Worm (Caenorhabditis elegans) whole organism, young adult: Measurements from ENCODE around the gene C25H3.1.

Experiments
- C06A6.2 ChIP-seq: fragments of 200-800 bp; sonication (Bioruptor generic); conservative IDR thresholded peaks from 2 replicates; pipeline ENCODE4 v1.3.6; 2022; ENCODE audit warnings: missing genetic modification characterization, missing compliant biosample characterization
- C17E4.6 ChIP-seq: fragments of 200-800 bp; sonication (Bioruptor generic); IDR thresholded peaks from 2 replicates; pipeline ENCODE4 v1.3.6; 2022; ENCODE audit warnings: missing genetic modification reagents, missing genetic modification characterization, missing compliant biosample characterization
- F10E7.11 ChIP-seq: sonication (generic microtip); optimal IDR thresholded peaks from 2 replicates; lab custom pipeline; 2017; ENCODE audit warnings: mild to moderate bottlenecking, missing genetic modification characterization, moderate library complexity, missing compliant biosample characterization
- F39B2.1 ChIP-seq: fragments of 200-800 bp; sonication (Bioruptor generic); IDR thresholded peaks from 2 replicates; pipeline ENCODE4 v1.3.6; 2022; ENCODE audit warnings: missing genetic modification reagents, missing genetic modification characterization, missing compliant biosample characterization
- F57A8.1 ChIP-seq: fragments of 200-800 bp; sonication (Bioruptor generic); optimal IDR thresholded peaks from 2 replicates; lab custom pipeline; 2018; ENCODE audit warnings: mild to moderate bottlenecking, missing genetic modification characterization, moderate library complexity, missing compliant biosample characterization
- Y53G8AR.9 ChIP-seq: fragments of 200-800 bp; sonication (Bioruptor generic); conservative IDR thresholded peaks from 2 replicates; pipeline ENCODE4 v1.3.6; 2022; ENCODE audit warnings: missing genetic modification reagents, missing genetic modification characterization, missing compliant biosample characterization
- akir-1 ChIP-seq: fragments of 200-800 bp; sonication (Bioruptor generic); optimal IDR thresholded peaks from 2 replicates; lab custom pipeline; 2018; ENCODE audit warnings: mild to moderate bottlenecking, missing genetic modification characterization, moderate library complexity, missing compliant biosample characterization
- ccch-3 ChIP-seq: fragments of 200-800 bp; sonication (Bioruptor generic); optimal IDR thresholded peaks from 2 replicates; lab custom pipeline; 2018; ENCODE audit warnings: mild to moderate bottlenecking, missing genetic modification characterization, missing compliant biosample characterization
- cebp-1 ChIP-seq, 2 experiments: fragments of 200-800 bp in 1 of 2; sonication (Bioruptor generic) in 1 of 2; sonication (generic microtip) in 1 of 2; IDR thresholded peaks in 1 of 2; optimal IDR thresholded peaks in 1 of 2; 2 replicates each; pipeline versions ENCODE4 v1.3.6 to Lab custom; 2017 to 2022; ENCODE audit warnings: missing compliant biosample characterization in 2 of 2, missing genetic modification characterization in 2 of 2, mild to moderate bottlenecking in 1 of 2, missing genetic modification reagents in 1 of 2, moderate library complexity in 1 of 2
- ceh-100 ChIP-seq: fragments of 200-800 bp; sonication (Bioruptor generic); IDR thresholded peaks from 2 replicates; pipeline ENCODE4 v1.3.6; 2022; ENCODE audit warnings: missing genetic modification reagents, missing genetic modification characterization, missing compliant biosample characterization
- dpff-1 ChIP-seq: sonication (generic microtip); optimal IDR thresholded peaks from 2 replicates; lab custom pipeline; 2017; ENCODE audit warnings: mild to moderate bottlenecking, missing genetic modification characterization, missing compliant biosample characterization
- egrh-3 ChIP-seq: fragments of 200-800 bp; sonication (Bioruptor generic); IDR thresholded peaks from 2 replicates; pipeline ENCODE4 v1.3.6; 2022; ENCODE audit warnings: missing genetic modification reagents, missing genetic modification characterization, missing compliant biosample characterization
- ekl-4 ChIP-seq: fragments of 200-800 bp; sonication (Bioruptor generic); IDR thresholded peaks from 2 replicates; pipeline ENCODE4 v1.3.6; 2022; ENCODE audit warnings: missing genetic modification reagents, missing genetic modification characterization, missing compliant biosample characterization
- gei-17 ChIP-seq: fragments of 200-800 bp; sonication (Bioruptor generic); optimal IDR thresholded peaks from 2 replicates; lab custom pipeline; 2018; ENCODE audit warnings: mild to moderate bottlenecking, missing genetic modification characterization, missing compliant biosample characterization
- him-1 ChIP-seq: sonication (generic microtip); optimal IDR thresholded peaks from 2 replicates; lab custom pipeline; 2016; ENCODE audit warnings: missing genotype, missing genetic modification reagents, missing genetic modification characterization, missing compliant biosample characterization
- hlh-12 ChIP-seq: sonication (generic microtip); optimal IDR thresholded peaks from 2 replicates; lab custom pipeline; 2016; ENCODE audit warnings: missing genetic modification characterization, missing compliant biosample characterization
- hrde-1 ChIP-seq: sonication (generic microtip); optimal IDR thresholded peaks from 2 replicates; lab custom pipeline; 2016; ENCODE audit warnings: missing genetic modification characterization, mild to moderate bottlenecking, missing compliant biosample characterization, moderate library complexity, missing genotype, missing genetic modification reagents, borderline replicate concordance
- hsf-1 ChIP-seq: fragments of 200-800 bp; sonication (Bioruptor generic); IDR thresholded peaks from 2 replicates; pipeline ENCODE4 v1.3.6; 2022; ENCODE audit warnings: missing genetic modification reagents, missing genetic modification characterization, missing compliant biosample characterization
- let-607 ChIP-seq, 2 experiments: fragments of 200-800 bp in 1 of 2; sonication (Bioruptor generic) in 1 of 2; sonication (generic microtip) in 1 of 2; optimal IDR thresholded peaks; 2 replicates each; lab custom pipeline; 2016 to 2018; ENCODE audit warnings: mild to moderate bottlenecking in 2 of 2, missing compliant biosample characterization in 2 of 2, missing genetic modification characterization in 2 of 2, moderate library complexity in 2 of 2, missing genotype in 1 of 2
- lin-35 ChIP-seq, 3 experiments: fragments of 150-350 bp in 2 of 3; sonication (generic microtip) in 1 of 3; optimal IDR thresholded peaks; 2 replicates each; lab custom pipeline; 2014 to 2018; ENCODE audit warnings: missing biosample characterization in 3 of 3, missing genetic modification characterization in 3 of 3, missing genetic modification reagents in 3 of 3
- lin-54 ChIP-seq: fragments of 200-800 bp; sonication (Bioruptor generic); optimal IDR thresholded peaks from 2 replicates; lab custom pipeline; 2018; ENCODE audit warnings: mild to moderate bottlenecking, missing genetic modification characterization, missing compliant biosample characterization
- mel-28 ChIP-seq: sonication (generic microtip); optimal IDR thresholded peaks from 2 replicates; lab custom pipeline; 2016; ENCODE audit warnings: borderline replicate concordance, mild to moderate bottlenecking, missing genetic modification characterization, missing compliant biosample characterization
- nfyb-1 ChIP-seq: fragments of 200-800 bp; sonication (Bioruptor generic); IDR thresholded peaks from 2 replicates; pipeline ENCODE4 v1.3.6; 2022; ENCODE audit warnings: missing genetic modification reagents, missing genetic modification characterization, missing compliant biosample characterization
- nhr-120 ChIP-seq: fragments of 200-800 bp; sonication (Bioruptor generic); IDR thresholded peaks from 2 replicates; pipeline ENCODE4 v1.3.6; 2022; ENCODE audit warnings: missing genetic modification characterization, missing compliant biosample characterization
- nhr-80 ChIP-seq: sonication (generic microtip); optimal IDR thresholded peaks from 2 replicates; lab custom pipeline; 2016; ENCODE audit warnings: missing genetic modification characterization, missing compliant biosample characterization
- rcor-1 ChIP-seq: fragments of 200-800 bp; sonication (Bioruptor generic); IDR thresholded peaks from 2 replicates; pipeline ENCODE4 v1.3.6; 2022; ENCODE audit warnings: missing genetic modification reagents, missing genetic modification characterization, missing compliant biosample characterization
- sdz-38 ChIP-seq: sonication (generic microtip); optimal IDR thresholded peaks from 2 replicates; lab custom pipeline; 2016; ENCODE audit warnings: missing genotype, missing genetic modification characterization, missing compliant biosample characterization
- snpc-1.1 ChIP-seq: sonication (generic microtip); optimal IDR thresholded peaks from 2 replicates; lab custom pipeline; 2017; ENCODE audit warnings: missing genetic modification characterization, mild to moderate bottlenecking, missing compliant biosample characterization, antibody characterized with exemption, moderate library complexity, missing genotype, missing genetic modification reagents; ENCODE audit not compliant: insufficient read depth
- snpc-1.3 ChIP-seq: sonication (generic microtip); optimal IDR thresholded peaks from 2 replicates; lab custom pipeline; 2017; ENCODE audit warnings: missing genetic modification characterization, mild to moderate bottlenecking, missing compliant biosample characterization, antibody characterized with exemption, moderate library complexity, missing genotype, missing genetic modification reagents; ENCODE audit not compliant: insufficient read depth
- snpc-4 ChIP-seq, 5 experiments: fragments of 150-350 bp in 1 of 5; sonication (generic microtip) in 4 of 5; optimal IDR thresholded peaks; 2 replicates each; lab custom pipeline; 2014 to 2018; ENCODE audit warnings: missing genetic modification characterization in 5 of 5, missing biosample characterization in 3 of 5, antibody characterized with exemption in 2 of 5, mild to moderate bottlenecking in 2 of 5, missing compliant biosample characterization in 2 of 5, missing genotype in 2 of 5, moderate library complexity in 2 of 5, missing genetic modification reagents in 1 of 5
- somi-1 ChIP-seq: fragments of 200-800 bp; sonication (Bioruptor generic); optimal IDR thresholded peaks from 2 replicates; lab custom pipeline; 2018; ENCODE audit warnings: mild to moderate bottlenecking, missing genetic modification characterization, missing compliant biosample characterization
- tbp1 ChIP-seq: fragments of 200-800 bp; sonication (Bioruptor generic); optimal IDR thresholded peaks from 2 replicates; lab custom pipeline; 2018; ENCODE audit warnings: mild to moderate bottlenecking, missing genetic modification characterization, missing compliant biosample characterization
- tlf-1 ChIP-seq: fragments of 200-800 bp; sonication (Bioruptor generic); optimal IDR thresholded peaks from 2 replicates; lab custom pipeline; 2018; ENCODE audit warnings: mild to moderate bottlenecking, missing genetic modification characterization, missing compliant biosample characterization
- zfh-2 ChIP-seq: fragments of 200-800 bp; sonication (Bioruptor generic); conservative IDR thresholded peaks from 2 replicates; pipeline ENCODE4 v1.3.6; 2022; ENCODE audit warnings: missing genetic modification reagents, missing genetic modification characterization, missing compliant biosample characterization
- ztf-26 ChIP-seq: sonication (generic microtip); optimal IDR thresholded peaks from 2 replicates; lab custom pipeline; 2017; ENCODE audit warnings: missing genetic modification characterization, missing compliant biosample characterization
- ztf-28 ChIP-seq: fragments of 200-800 bp; sonication (Bioruptor generic); IDR thresholded peaks from 2 replicates; pipeline ENCODE4 v1.3.6; 2022; ENCODE audit warnings: missing genetic modification reagents, missing genetic modification characterization, missing compliant biosample characterization

C25H3.1 gene

DNA sequence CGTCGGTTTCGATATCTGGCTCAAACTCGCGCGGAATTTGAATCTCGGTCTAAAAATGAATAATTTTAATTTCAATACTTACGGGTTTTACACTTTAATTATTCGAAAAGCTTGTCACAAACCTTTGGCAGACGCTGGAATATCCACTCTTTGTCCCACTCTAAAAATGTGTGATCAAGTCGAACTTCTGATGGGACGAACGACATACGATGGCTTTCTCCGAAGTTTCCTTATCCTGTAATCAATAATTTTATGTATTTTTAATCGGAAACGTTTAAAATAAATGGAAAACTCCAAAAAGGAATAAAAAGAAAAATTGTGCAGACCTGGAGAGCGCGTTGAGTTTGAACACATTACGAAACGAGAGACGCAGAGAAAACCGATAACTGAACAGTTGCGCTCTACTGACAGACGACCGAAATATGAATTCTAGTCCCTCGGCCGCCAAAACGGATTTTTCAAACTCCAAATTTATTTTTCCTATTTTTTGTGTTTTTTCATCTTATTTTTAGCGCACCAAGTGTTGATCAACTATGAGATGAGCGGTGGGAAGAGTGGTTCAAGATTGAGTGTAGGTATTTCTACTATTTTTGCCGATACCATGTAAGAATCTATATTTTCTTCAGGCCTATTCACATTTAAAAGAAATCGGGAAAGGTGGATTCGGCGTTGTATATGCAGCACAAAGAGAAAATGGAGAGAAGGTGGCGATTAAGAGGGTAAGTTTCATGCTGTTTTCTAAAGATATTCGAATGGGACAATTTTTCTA lies 49.5 kb upstream of the C25H3.1 start, which contains the start of the genes sam-4, F59E12.17 and zyg-1 (continued):
- TF ChIP-seq ccch-3 (GFP tag; lab: Kevin White, UChicago) (no peak), mel-28 (tag; lab: Kevin White, UChicago) (no peak), C17E4.6 (no peak), gei-17 (GFP tag; lab: Kevin White, UChicago) (no peak), hrde-1 (no peak), nfyb-1 (GFP tag; lab: Robert Waterston, UW) (peak; percentile 38; the same call in 1 of the 2 replicates), somi-1 (no peak), ceh-100 (GFP tag; lab: Robert Waterston, UW) (peak; percentile 22; the same call in 1 of the 2 replicates), Y53G8AR.9 (GFP tag; lab: Robert Waterston, UW) (no peak), ekl-4 (GFP tag; lab: Robert Waterston, UW) (no peak), hsf-1 (no peak), zfh-2 (GFP tag; lab: Robert Waterston, UW) (no peak), F57A8.1 (GFP tag; lab: Kevin White, UChicago) (no peak), lin-54 (GFP tag; lab: Kevin White, UChicago) (peak; percentile 74), snpc-1.1 (tag; lab: Kevin White, UChicago) (no peak), ztf-26 (no peak), let-607 (tag; optimal IDR thresholded peaks at IDR 0.05; lab: Kevin White, UChicago) (no peak), F10E7.11 (tag; lab: Kevin White, UChicago) (no peak), ztf-28 (peak; percentile 80; the same call in 1 of the 2 replicates), nhr-120 (GFP tag; lab: Robert Waterston, UW) (no peak), snpc-4 (GFP tag; optimal IDR thresholded peaks at IDR 0.05; lab: Kevin White, UChicago) (no peak), snpc-4 (tag; optimal IDR thresholded peaks at IDR 0.05; lab: Kevin White, UChicago) (peak; percentile 13 to 46 (median 32)), dpff-1 (tag; lab: Kevin White, UChicago) (no peak), C06A6.2 (GFP tag; lab: Robert Waterston, UW) (no peak), nhr-80 (tag; lab: Kevin White, UChicago) (peak; percentile 4), hlh-12 (no peak), tlf-1 (GFP tag; lab: Kevin White, UChicago) (no peak), sdz-38 (tag; lab: Kevin White, UChicago) (no peak), snpc-1.3 (tag; lab: Kevin White, UChicago) (no peak), tbp1 (GFP tag; lab: Kevin White, UChicago) (peak; percentile 48), akir-1 (GFP tag; lab: Kevin White, UChicago) (no peak), lin-35 (GFP tag; optimal IDR thresholded peaks at IDR 0.05; lab: Kevin White, UChicago) (peak in 1 of 3 experiments; percentile 64), rcor-1 (peak; percentile 13; the same call in 1 of the 2 replicates), him-1 (tag; lab: Kevin White, UChicago) (no peak), F39B2.1 (GFP tag; lab: Robert Waterston, UW) (no peak)

DNA sequence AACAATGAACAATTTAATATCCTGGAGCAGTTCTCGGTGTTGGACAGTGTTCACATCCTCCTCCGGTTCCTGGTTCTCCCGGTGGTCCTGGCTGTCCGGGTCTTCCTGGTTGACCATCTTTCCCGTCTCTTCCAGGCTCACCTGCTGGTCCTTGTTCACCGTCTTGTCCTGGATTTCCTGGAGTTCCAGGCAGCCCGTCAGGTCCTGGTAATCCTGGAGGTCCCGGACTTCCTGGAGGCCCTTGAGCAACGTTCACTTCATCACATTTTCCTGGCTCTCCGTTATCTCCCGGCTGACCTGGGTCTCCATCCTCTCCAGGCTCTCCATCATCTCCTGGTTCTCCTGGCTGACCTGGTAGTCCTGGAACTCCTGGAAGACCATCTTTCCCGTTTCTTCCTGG lies 47.4 kb upstream of the C25H3.1 start:
- TF ChIP-seq F57A8.1 (GFP tag; lab: Kevin White, UChicago) (no peak), egrh-3 (GFP tag; lab: Robert Waterston, UW) (peak; percentile 64; the same call in 1 of the 2 replicates), zfh-2 (GFP tag; lab: Robert Waterston, UW) (peak; percentile 85), hsf-1 (no peak), cebp-1 (GFP tag; IDR thresholded peaks at IDR 0.05; lab: Robert Waterston, UW) (no peak), cebp-1 (tag; optimal IDR thresholded peaks at IDR 0.05; lab: Kevin White, UChicago) (no peak)
